Fruit fly (Drosophila melanogaster) whole organism, embryonic: ENCODE results near the gene bor.
A peak's percentile ranks its signal among the peaks of the same experiment; 100 is the strongest.

Experiments
- Abd-B ChIP-seq: fragments of 200-800 bp; sonication (Bioruptor generic); optimal IDR thresholded peaks from 2 replicates; lab custom pipeline; 2018; ENCODE audit warnings: missing biosample characterization, mild to moderate bottlenecking, missing genetic modification characterization, moderate library complexity
- Asciz ChIP-seq: fragments of 200-800 bp; sonication (Bioruptor generic); optimal IDR thresholded peaks from 2 replicates; lab custom pipeline; 2017; ENCODE audit warnings: missing biosample characterization, mild to moderate bottlenecking, missing genetic modification characterization, missing genetic modification reagents
- CG10209 ChIP-seq: fragments of 200-800 bp; sonication (Bioruptor generic); optimal IDR thresholded peaks from 3 replicates; lab custom pipeline; 2017; ENCODE audit warnings: missing biosample characterization, mild to moderate bottlenecking, missing genetic modification characterization, missing genetic modification reagents
- CG10543 ChIP-seq: fragments of 200-800 bp; sonication (Bioruptor generic); optimal IDR thresholded peaks from 3 replicates; lab custom pipeline; 2017; ENCODE audit warnings: missing biosample characterization, mild to moderate bottlenecking, missing genetic modification characterization, moderate library complexity
- CG10654 ChIP-seq: fragments of 200-800 bp; sonication (Bioruptor generic); optimal IDR thresholded peaks from 2 replicates; lab custom pipeline; 2016; ENCODE audit warnings: missing biosample characterization, missing genetic modification characterization
- CG11247 ChIP-seq: fragments of 200-800 bp; sonication (Bioruptor generic); IDR thresholded peaks from 2 replicates; pipeline ENCODE4 v1.3.6; 2022; ENCODE audit warnings: missing biosample characterization, missing genetic modification characterization
- CG11560 ChIP-seq: fragments of 200-800 bp; sonication (Bioruptor generic); IDR thresholded peaks from 3 replicates; pipeline ENCODE4 v1.3.6; 2022; ENCODE audit warnings: missing biosample characterization, missing genetic modification characterization
- CG12942 ChIP-seq: fragments of 200-800 bp; sonication (Bioruptor generic); optimal IDR thresholded peaks from 3 replicates; lab custom pipeline; 2016; ENCODE audit warnings: missing biosample characterization, missing genetic modification characterization
- CG14860 ChIP-seq: fragments of 200-800 bp; sonication (Bioruptor generic); IDR thresholded peaks from 3 replicates; pipeline ENCODE4 v1.3.6; 2022; ENCODE audit warnings: missing biosample characterization, missing genetic modification characterization; ENCODE audit not compliant: partially characterized antibody
- CG1529 ChIP-seq: fragments of 200-800 bp; sonication (Bioruptor generic); optimal IDR thresholded peaks from 3 replicates; lab custom pipeline; 2018; ENCODE audit warnings: missing biosample characterization, missing genetic modification characterization
- CG1602 ChIP-seq: fragments of 200-800 bp; sonication (Bioruptor generic); optimal IDR thresholded peaks from 3 replicates; lab custom pipeline; 2016; ENCODE audit warnings: missing biosample characterization, missing genetic modification characterization
- CG17829 ChIP-seq: fragments of 200-800 bp; optimal IDR thresholded peaks from 2 replicates; lab custom pipeline; 2019; ENCODE audit warnings: missing biosample characterization, mild to moderate bottlenecking, missing genetic modification characterization, moderate library complexity
- CG2116 ChIP-seq: fragments of 200-800 bp; sonication (Bioruptor generic); optimal IDR thresholded peaks from 3 replicates; lab custom pipeline; 2018; ENCODE audit warnings: missing biosample characterization, mild to moderate bottlenecking, missing genetic modification characterization
- CG3065 ChIP-seq: fragments of 200-800 bp; sonication (Bioruptor generic); optimal IDR thresholded peaks from 2 replicates; lab custom pipeline; 2016; ENCODE audit warnings: missing biosample characterization, missing genetic modification characterization
- CG31365 ChIP-seq: fragments of 200-800 bp; sonication (Bioruptor generic); optimal IDR thresholded peaks from 2 replicates; lab custom pipeline; 2018; ENCODE audit warnings: missing biosample characterization, mild to moderate bottlenecking, missing genetic modification characterization
- CG32767 ChIP-seq: fragments of 200-800 bp; sonication (Bioruptor generic); IDR thresholded peaks from 2 replicates; pipeline ENCODE4 v1.3.6; 2022; ENCODE audit warnings: missing biosample characterization, missing genetic modification characterization
- CG33557 ChIP-seq: fragments of 200-800 bp; sonication (Bioruptor generic); optimal IDR thresholded peaks from 2 replicates; lab custom pipeline; 2019; ENCODE audit warnings: missing biosample characterization, mild to moderate bottlenecking, missing genetic modification characterization, moderate library complexity
- CG43689 ChIP-seq: fragments of 200-800 bp; sonication (Bioruptor generic); IDR thresholded peaks from 2 replicates; pipeline ENCODE4 v1.3.6; 2022; ENCODE audit warnings: missing biosample characterization, missing genetic modification characterization
- CG4820 ChIP-seq: fragments of 200-800 bp; sonication (Bioruptor generic); optimal IDR thresholded peaks from 3 replicates; lab custom pipeline; 2016; ENCODE audit warnings: missing biosample characterization, missing genetic modification characterization
- CG6272 ChIP-seq: fragments of 200-800 bp; sonication (Bioruptor generic); IDR thresholded peaks from 2 replicates; pipeline ENCODE4 v1.3.6; 2022; ENCODE audit warnings: missing biosample characterization, missing genetic modification characterization
- CG7745 ChIP-seq: fragments of 200-800 bp; sonication (Bioruptor generic); optimal IDR thresholded peaks from 2 replicates; lab custom pipeline; 2018; ENCODE audit warnings: missing biosample characterization, mild to moderate bottlenecking, missing genetic modification characterization, moderate library complexity
- CG7786 ChIP-seq: fragments of 200-800 bp; sonication (Bioruptor generic); optimal IDR thresholded peaks from 2 replicates; lab custom pipeline; 2016; ENCODE audit warnings: missing biosample characterization, missing genetic modification characterization
- CG8089 ChIP-seq: fragments of 200-800 bp; sonication (Bioruptor generic); optimal IDR thresholded peaks from 3 replicates; lab custom pipeline; 2016; ENCODE audit warnings: missing biosample characterization, missing genetic modification characterization
- CG8281 ChIP-seq: fragments of 200-800 bp; sonication (Bioruptor generic); optimal IDR thresholded peaks from 2 replicates; lab custom pipeline; 2018; ENCODE audit warnings: missing biosample characterization, mild to moderate bottlenecking, missing genetic modification characterization, moderate library complexity
- CG9727 ChIP-seq: fragments of 200-800 bp; sonication (Bioruptor generic); optimal IDR thresholded peaks from 3 replicates; lab custom pipeline; 2017; ENCODE audit warnings: missing biosample characterization, mild to moderate bottlenecking, missing genetic modification characterization
- CG9797 ChIP-seq: fragments of 200-800 bp; sonication (Bioruptor generic); optimal IDR thresholded peaks from 3 replicates; lab custom pipeline; 2018; ENCODE audit warnings: missing biosample characterization, mild to moderate bottlenecking, missing genetic modification characterization
- CTCF ChIP-seq: fragments of 200-800 bp; sonication (Bioruptor generic); optimal IDR thresholded peaks from 2 replicates; lab custom pipeline; 2017; ENCODE audit warnings: missing biosample characterization, mild to moderate bottlenecking, missing genetic modification characterization, moderate library complexity
- HmgD ChIP-seq: fragments of 200-800 bp; sonication (Bioruptor generic); optimal IDR thresholded peaks from 3 replicates; lab custom pipeline; 2016; ENCODE audit warnings: missing biosample characterization, missing genetic modification characterization
- MESR4 ChIP-seq: fragments of 200-800 bp; sonication (Bioruptor generic); optimal IDR thresholded peaks from 2 replicates; lab custom pipeline; 2018; ENCODE audit warnings: missing biosample characterization, mild to moderate bottlenecking, missing genetic modification characterization, moderate library complexity
- Mes4 ChIP-seq: fragments of 200-800 bp; sonication (Bioruptor generic); optimal IDR thresholded peaks from 2 replicates; lab custom pipeline; 2016; ENCODE audit warnings: missing biosample characterization, missing genetic modification characterization
- PHDP ChIP-seq: fragments of 200-800 bp; sonication (Bioruptor generic); optimal IDR thresholded peaks from 3 replicates; lab custom pipeline; 2018; ENCODE audit warnings: missing biosample characterization, mild to moderate bottlenecking, missing genetic modification characterization, moderate library complexity
- Ptx1 ChIP-seq: fragments of 200-800 bp; sonication (Bioruptor generic); IDR thresholded peaks from 2 replicates; pipeline ENCODE4 v1.3.6; 2022; ENCODE audit warnings: missing biosample characterization, missing genetic modification characterization
- Trl ChIP-seq, 3 experiments: fragments of >200 bp in 2 of 3; fragments of 200-800 bp in 1 of 3; sonication (Bioruptor generic) in 1 of 3; optimal IDR thresholded peaks; 2 replicates in 1 of 3; 3 replicates in 2 of 3; lab custom pipeline; 2016 to 2017; ENCODE audit warnings: missing biosample characterization in 1 of 3, missing genetic modification characterization in 1 of 3
- YL-1 ChIP-seq: fragments of 200-800 bp; sonication (Bioruptor generic); optimal IDR thresholded peaks from 3 replicates; lab custom pipeline; 2017; ENCODE audit warnings: missing biosample characterization, mild to moderate bottlenecking, missing genetic modification characterization
- ash1 ChIP-seq: fragments of 200-800 bp; sonication (Bioruptor generic); optimal IDR thresholded peaks from 2 replicates; lab custom pipeline; 2018; ENCODE audit warnings: missing biosample characterization, mild to moderate bottlenecking, missing genetic modification characterization
- crc ChIP-seq: fragments of 200-800 bp; sonication (Bioruptor generic); optimal IDR thresholded peaks from 2 replicates; lab custom pipeline; 2016; ENCODE audit warnings: missing biosample characterization, missing genetic modification characterization
- en ChIP-seq: fragments of 200-800 bp; sonication (Bioruptor generic); optimal IDR thresholded peaks from 2 replicates; lab custom pipeline; 2016; ENCODE audit warnings: missing biosample characterization, missing genetic modification characterization
- gcm2 ChIP-seq: fragments of 200-800 bp; sonication (Bioruptor generic); optimal IDR thresholded peaks from 2 replicates; lab custom pipeline; 2016; ENCODE audit warnings: missing biosample characterization, missing genetic modification characterization
- gem ChIP-seq: fragments of 200-800 bp; sonication (Bioruptor generic); optimal IDR thresholded peaks from 2 replicates; lab custom pipeline; 2019; ENCODE audit warnings: missing biosample characterization, mild to moderate bottlenecking, missing genetic modification characterization, moderate library complexity
- gsb-n ChIP-seq: fragments of 200-800 bp; sonication (Bioruptor generic); optimal IDR thresholded peaks from 3 replicates; lab custom pipeline; 2018; ENCODE audit warnings: missing biosample characterization, mild to moderate bottlenecking, missing genetic modification characterization
- ham ChIP-seq: fragments of 200-800 bp; sonication (Bioruptor generic); IDR thresholded peaks from 2 replicates; pipeline ENCODE4 v1.3.6; 2022; ENCODE audit warnings: missing biosample characterization, missing genetic modification characterization
- otp ChIP-seq: fragments of 200-800 bp; sonication (Bioruptor generic); IDR thresholded peaks from 3 replicates; pipeline ENCODE4, ENCODE4 v1.3.6; 2022; ENCODE audit warnings: missing biosample characterization, missing genetic modification characterization
- p53 ChIP-seq: fragments of 200-800 bp; sonication (Bioruptor generic); optimal IDR thresholded peaks from 2 replicates; lab custom pipeline; 2016; ENCODE audit warnings: missing biosample characterization, missing genetic modification characterization
- phol ChIP-seq: fragments of 200-800 bp; sonication (Bioruptor generic); optimal IDR thresholded peaks from 3 replicates; lab custom pipeline; 2018; ENCODE audit warnings: missing biosample characterization, mild to moderate bottlenecking, missing genetic modification characterization, moderate library complexity
- run ChIP-seq: fragments of 200-800 bp; sonication (Bioruptor generic); optimal IDR thresholded peaks from 3 replicates; lab custom pipeline; 2018; ENCODE audit warnings: missing biosample characterization, mild to moderate bottlenecking, missing genetic modification characterization
- schlank ChIP-seq: fragments of 200-800 bp; sonication (Bioruptor generic); optimal IDR thresholded peaks from 2 replicates; lab custom pipeline; 2018; ENCODE audit warnings: missing biosample characterization, mild to moderate bottlenecking, missing genetic modification characterization
- sens ChIP-seq: fragments of 200-800 bp; sonication (Bioruptor generic); peaks from one replicate; lab custom pipeline; 2016; ENCODE audit warnings: missing biosample characterization, missing genetic modification characterization
- so ChIP-seq: fragments of 200-800 bp; sonication (Bioruptor generic); IDR thresholded peaks from 3 replicates; pipeline ENCODE4 v1.3.6; 2022; ENCODE audit warnings: missing biosample characterization, missing genetic modification characterization
- sqz ChIP-seq: fragments of 200-800 bp; sonication (Bioruptor generic); optimal IDR thresholded peaks from 3 replicates; lab custom pipeline; 2018; ENCODE audit warnings: missing biosample characterization, mild to moderate bottlenecking, missing genetic modification characterization
- sug ChIP-seq: fragments of 200-800 bp; optimal IDR thresholded peaks from 2 replicates; lab custom pipeline; 2019; ENCODE audit warnings: missing biosample characterization, mild to moderate bottlenecking, missing genetic modification characterization, moderate library complexity
- z ChIP-seq: fragments of 200-800 bp; sonication (Bioruptor generic); IDR thresholded peaks from 3 replicates; pipeline ENCODE4 v1.3.6; 2022; ENCODE audit warnings: missing biosample characterization, missing genetic modification characterization

Gene bor

DNA sequence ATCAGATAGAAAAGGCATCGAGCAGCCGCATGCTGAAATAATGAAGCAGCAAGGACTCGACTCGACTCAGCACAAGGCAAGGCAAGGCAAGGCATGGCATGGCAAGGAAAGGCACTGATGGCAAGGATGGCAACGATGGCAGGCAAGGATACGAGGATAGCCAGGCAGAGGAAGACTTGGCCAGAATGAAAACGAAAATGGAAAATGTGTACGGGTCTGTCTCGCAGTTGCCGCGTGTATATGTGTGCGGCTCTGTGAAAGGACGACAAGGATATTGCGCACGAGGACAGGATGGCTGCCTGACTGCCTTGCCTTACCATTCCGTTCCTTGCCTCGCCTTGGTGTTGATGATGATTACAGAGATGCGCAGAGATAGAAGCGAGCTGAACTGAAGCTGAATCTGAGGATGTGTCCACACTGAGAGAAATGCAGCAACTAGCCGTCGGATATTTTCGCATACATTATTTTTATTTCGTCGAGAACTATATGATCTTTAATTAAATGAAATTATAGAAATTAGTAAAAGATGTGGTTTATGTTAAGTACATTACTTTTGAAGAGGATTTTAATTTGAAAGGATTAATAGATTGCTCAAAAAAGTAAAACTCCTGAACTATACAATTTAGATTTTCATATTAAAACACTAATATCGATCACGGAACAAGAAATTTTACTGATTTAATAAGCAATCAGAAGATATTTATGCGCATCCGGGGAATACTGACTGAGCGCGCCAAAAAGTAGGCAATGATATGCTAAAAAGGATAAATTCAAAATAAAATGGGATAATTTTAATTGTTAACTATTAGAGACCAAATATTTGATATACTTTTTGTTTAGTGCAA is 49.2 kb downstream of the bor start (continued):
- TF ChIP-seq sqz (no peak), CG32767 (GFP tag; lab: Robert Waterston, UW) (no peak), CG10654 (GFP tag; lab: Kevin White, UChicago) (no peak), CG11247 (GFP tag; lab: Robert Waterston, UW) (no peak), otp (GFP tag; lab: Robert Waterston, UW) (no peak), CG9727 (GFP tag; lab: Kevin White, UChicago) (peak; percentile 62), CG1602 (GFP tag; lab: Kevin White, UChicago) (peak; percentile 18), CG4820 (GFP tag; lab: Kevin White, UChicago) (no peak), CG2116 (peak; percentile 6), schlank (tag; lab: Kevin White, UChicago) (no peak), ash1 (GFP tag; lab: Kevin White, UChicago) (no peak), gsb-n (no peak), phol (tag; lab: Kevin White, UChicago) (peak; percentile 36), CG12942 (no peak), crc (GFP tag; lab: Kevin White, UChicago) (no peak), gem (tag; lab: Kevin White, UChicago) (peak; percentile 58), HmgD (GFP tag; lab: Kevin White, UChicago) (no peak), Mes4 (GFP tag; lab: Kevin White, UChicago) (no peak), sens (peak; percentile 60), gcm2 (no peak), CG9797 (GFP tag; lab: Kevin White, UChicago) (no peak), en (no peak), CG33557 (GFP tag; lab: Kevin White, UChicago) (no peak), CG14860 (GFP tag; lab: Robert Waterston, UW) (no peak), sug (tag; lab: Kevin White, UChicago) (no peak), CG7745 (tag; lab: Kevin White, UChicago) (no peak), CG7786 (GFP tag; lab: Kevin White, UChicago) (no peak), CG11560 (tag; lab: Robert Waterston, UW) (no peak), YL-1 (GFP tag; lab: Kevin White, UChicago) (no peak), CG17829 (tag; lab: Kevin White, UChicago) (no peak), so (GFP tag; lab: Robert Waterston, UW) (no peak), CG8089 (GFP tag; lab: Kevin White, UChicago) (no peak), CG43689 (GFP tag; lab: Robert Waterston, UW) (no peak), Ptx1 (GFP tag; lab: Robert Waterston, UW) (peak; percentile 19; the same call in 1 of the 2 replicates), CG10209 (GFP tag; lab: Kevin White, UChicago) (peak; percentile 41), Abd-B (GFP tag; lab: Kevin White, UChicago) (no peak), Trl (optimal IDR thresholded peaks at IDR 0.05; lab: Kevin White, UChicago) (no peak), Trl (GFP tag; optimal IDR thresholded peaks at IDR 0.05; lab: Kevin White, UChicago) (no peak), run (no peak), z (GFP tag; lab: Robert Waterston, UW) (no peak), PHDP (tag; lab: Kevin White, UChicago) (peak; percentile 31), Asciz (peak; percentile 18), CG6272 (GFP tag; lab: Robert Waterston, UW) (no peak), ham (GFP tag; lab: Robert Waterston, UW) (no peak), p53 (GFP tag; lab: Kevin White, UChicago) (no peak), CG3065 (GFP tag; lab: Kevin White, UChicago) (no peak), CG10543 (GFP tag; lab: Kevin White, UChicago) (no peak), CG31365 (tag; lab: Kevin White, UChicago) (no peak), CG1529 (GFP tag; lab: Kevin White, UChicago) (no peak), MESR4 (GFP tag; lab: Kevin White, UChicago) (no peak), CG8281 (tag; lab: Kevin White, UChicago) (no peak), CTCF (no peak)
